Worm (Caenorhabditis elegans) whole organism, early embryonic: ENCODE measurements around the gene R08A2.1.
A peak's percentile ranks its signal among the peaks of the same experiment; 100 is the strongest.

Experiments used
- B0310.2 ChIP-seq: sonication (generic microtip); optimal IDR thresholded peaks from 2 replicates; lab custom pipeline; 2016; ENCODE audit warnings: mild to moderate bottlenecking, missing genetic modification characterization, missing compliant biosample characterization
- F13C5.2 ChIP-seq: sonication (generic microtip); optimal IDR thresholded peaks from 2 replicates; lab custom pipeline; 2017; ENCODE audit warnings: mild to moderate bottlenecking, missing genetic modification characterization, inconsistent platforms, missing compliant biosample characterization
- aly-1 ChIP-seq: sonication (generic microtip); optimal IDR thresholded peaks from 2 replicates; lab custom pipeline; 2016; ENCODE audit warnings: missing genetic modification characterization, missing compliant biosample characterization
- ama-1 ChIP-seq: fragments of 150-350 bp; optimal IDR thresholded peaks from 2 replicates; lab custom pipeline; 2014
- ceh-13 ChIP-seq: fragments of 200-800 bp; sonication (Bioruptor generic); optimal IDR thresholded peaks from 2 replicates; lab custom pipeline; 2018; ENCODE audit warnings: mild to moderate bottlenecking, missing genetic modification characterization, missing compliant biosample characterization
- ceh-36 ChIP-seq: sonication (generic microtip); optimal IDR thresholded peaks from 2 replicates; lab custom pipeline; 2016; ENCODE audit warnings: missing genetic modification characterization, inconsistent platforms, missing compliant biosample characterization
- ets-7 ChIP-seq: sonication (generic microtip); optimal IDR thresholded peaks from 2 replicates; lab custom pipeline; 2016; ENCODE audit warnings: missing genotype, missing genetic modification characterization, missing compliant biosample characterization
- flt-1 ChIP-seq: fragments of 200-800 bp; sonication (Bioruptor generic); IDR thresholded peaks from 2 replicates; pipeline ENCODE4 v1.3.6; 2022; ENCODE audit warnings: missing genetic modification characterization, missing compliant biosample characterization
- hmbx-1 ChIP-seq: sonication (generic microtip); optimal IDR thresholded peaks from 2 replicates; lab custom pipeline; 2016; ENCODE audit warnings: mild to moderate bottlenecking, missing genetic modification characterization, missing compliant biosample characterization
- hmg-4 ChIP-seq: fragments of 200-800 bp; sonication (Bioruptor generic); optimal IDR thresholded peaks from 2 replicates; lab custom pipeline; 2018; ENCODE audit warnings: mild to moderate bottlenecking, missing genetic modification characterization, missing compliant biosample characterization
- hnd-1 ChIP-seq: sonication (generic microtip); optimal IDR thresholded peaks from 2 replicates; lab custom pipeline; 2016; ENCODE audit warnings: missing genetic modification characterization, missing compliant biosample characterization
- pes-1 ChIP-seq: fragments of 200-800 bp; sonication (Bioruptor generic); IDR thresholded peaks from 2 replicates; pipeline ENCODE4 v1.3.6; 2022; ENCODE audit warnings: missing genetic modification reagents, missing genetic modification characterization, missing compliant biosample characterization
- scrt-1 ChIP-seq: fragments of 200-800 bp; sonication (Bioruptor generic); IDR thresholded peaks from 2 replicates; pipeline ENCODE4 v1.3.6; 2022; ENCODE audit warnings: missing genetic modification characterization, missing compliant biosample characterization
- sea-1 ChIP-seq: fragments of 200-800 bp; sonication (Bioruptor generic); conservative IDR thresholded peaks from 2 replicates; pipeline ENCODE4 v1.3.6; 2022; ENCODE audit warnings: missing genetic modification characterization, missing compliant biosample characterization
- tbx-11 ChIP-seq: fragments of 200-800 bp; sonication (Bioruptor generic); IDR thresholded peaks from 2 replicates; pipeline ENCODE4 v1.3.6; 2022; ENCODE audit warnings: missing genetic modification characterization, missing compliant biosample characterization
- tbx-37 ChIP-seq: fragments of 200-800 bp; sonication (Bioruptor generic); conservative IDR thresholded peaks from 2 replicates; pipeline ENCODE4 v1.3.6; 2022; ENCODE audit warnings: missing genetic modification reagents, missing genetic modification characterization, missing compliant biosample characterization
- tra-4 ChIP-seq: sonication (generic microtip); optimal IDR thresholded peaks from 2 replicates; lab custom pipeline; 2017; ENCODE audit warnings: missing genetic modification characterization, missing compliant biosample characterization

Gene R08A2.1

DNA sequence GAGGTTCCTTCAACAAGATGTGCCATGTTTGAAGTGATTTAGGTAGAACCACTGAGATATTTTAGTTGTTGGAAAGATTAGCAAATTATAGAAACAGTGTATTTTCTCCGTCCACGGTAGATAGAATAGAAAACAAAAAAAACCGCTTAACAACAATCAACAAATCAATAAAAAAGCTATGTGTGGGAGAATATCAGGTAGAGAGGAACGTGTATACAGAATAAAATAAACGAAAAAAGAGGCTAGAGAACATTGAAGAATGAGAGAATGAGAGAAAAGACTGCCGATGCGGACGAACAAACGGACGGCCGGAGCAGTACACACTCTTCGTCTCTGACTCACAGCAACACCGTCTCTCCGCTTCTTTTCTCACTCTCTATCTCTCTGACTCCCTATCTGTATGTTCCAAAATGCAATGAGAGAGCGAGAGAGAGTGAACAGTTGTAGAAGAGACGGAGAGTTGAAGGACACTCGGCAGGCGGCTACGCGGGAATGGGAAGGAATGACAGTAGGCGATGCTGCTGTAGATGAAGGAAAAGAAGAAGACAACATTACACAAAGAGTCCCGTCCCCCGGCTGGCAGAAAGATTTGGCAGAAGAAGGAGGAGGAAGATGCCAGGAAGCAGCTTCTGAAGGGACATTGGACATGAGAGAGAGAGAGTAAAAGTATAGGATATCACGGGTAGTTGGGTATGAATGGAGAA is 22.6 kb downstream of the R08A2.1 start, which contains the start of gene unc-112:
TSS of gene unc-112 (minus strand) at position 51 of the 704 bp plus-strand sequence.
- 0 out of 2 replicates have a peak, but pooled peaks have one; percentile 12 for TF ChIP-seq tbx-11 (GFP tag; lab: Robert Waterston, UW)
- peak; percentile 91 for TF ChIP-seq hmg-4 (GFP tag; lab: Kevin White, UChicago)
- peak; percentile 79 for TF ChIP-seq F13C5.2 (tag; lab: Kevin White, UChicago)
- peak; percentile 87 for TF ChIP-seq aly-1
- no peak for TF ChIP-seq scrt-1
- TF ChIP-seq tbx-37 (GFP tag; lab: Robert Waterston, UW), result 0 out of 2 replicates have a peak, but pooled peaks have one; percentile 4
- TF ChIP-seq ets-7 (tag; lab: Kevin White, UChicago), result peak; percentile 45
- TF ChIP-seq B0310.2 (tag; lab: Kevin White, UChicago), result no peak
- no peak for TF ChIP-seq ceh-13 (GFP tag; lab: Kevin White, UChicago)

- TF ChIP-seq pes-1 (no peak), ceh-13 (GFP tag; lab: Kevin White, UChicago) (no peak), sea-1 (GFP tag; lab: Robert Waterston, UW) (no peak), B0310.2 (tag; lab: Kevin White, UChicago) (no peak), hnd-1 (no peak), F13C5.2 (tag; lab: Kevin White, UChicago) (no peak), tbx-11 (GFP tag; lab: Robert Waterston, UW) (no peak), tbx-37 (GFP tag; lab: Robert Waterston, UW) (no peak), tra-4 (tag; lab: Kevin White, UChicago) (no peak), ets-7 (tag; lab: Kevin White, UChicago) (no peak), flt-1 (GFP tag; lab: Robert Waterston, UW) (no peak)
These were observed 23.7 kb downstream of the R08A2.1 start for ce11 chrV:14695713-14696112.

- TF ChIP-seq B0310.2 (tag; lab: Kevin White, UChicago) (peak; percentile 43), tbx-11 (GFP tag; lab: Robert Waterston, UW) (peak; percentile 73; the same call in 1 of the 2 replicates), F13C5.2 (tag; lab: Kevin White, UChicago) (no peak), tra-4 (tag; lab: Kevin White, UChicago) (peak; percentile 40), tbx-37 (GFP tag; lab: Robert Waterston, UW) (peak; percentile 64), scrt-1 (0 out of 2 replicates have a peak, but pooled peaks have one; percentile 72), aly-1 (peak; percentile 57), pes-1 (peak; percentile 84), ceh-36 (no peak), ama-1 (lab: Kevin White, UChicago) (no peak), ets-7 (tag; lab: Kevin White, UChicago) (no peak), ceh-13 (GFP tag; lab: Kevin White, UChicago) (peak; percentile 58), hnd-1 (peak; percentile 32), hmg-4 (GFP tag; lab: Kevin White, UChicago) (peak; percentile 26), hmbx-1 (no peak), flt-1 (GFP tag; lab: Robert Waterston, UW) (peak; percentile 84), sea-1 (GFP tag; lab: Robert Waterston, UW) (peak; percentile 79)
These were observed 30.2 kb downstream of the R08A2.1 start, which contains the start of gene gasr-8 for ce11 chrV:14689060-14689750. Gene gasr-8 (plus strand): TSS chrV:14689110.

- TF ChIP-seq F13C5.2 (tag; lab: Kevin White, UChicago) (no peak), tra-4 (tag; lab: Kevin White, UChicago) (no peak), aly-1 (no peak), ama-1 (lab: Kevin White, UChicago) (peak; percentile 58), B0310.2 (tag; lab: Kevin White, UChicago) (no peak), tbx-11 (GFP tag; lab: Robert Waterston, UW) (no peak), ets-7 (tag; lab: Kevin White, UChicago) (peak; percentile 30), tbx-37 (GFP tag; lab: Robert Waterston, UW) (no peak)
These were observed 31.1 kb downstream of the R08A2.1 start, which contains the start of gene C47E8.11 for ce11 chrV:14688097-14688912. Gene C47E8.11 (plus strand): TSS chrV:14688616.

DNA sequence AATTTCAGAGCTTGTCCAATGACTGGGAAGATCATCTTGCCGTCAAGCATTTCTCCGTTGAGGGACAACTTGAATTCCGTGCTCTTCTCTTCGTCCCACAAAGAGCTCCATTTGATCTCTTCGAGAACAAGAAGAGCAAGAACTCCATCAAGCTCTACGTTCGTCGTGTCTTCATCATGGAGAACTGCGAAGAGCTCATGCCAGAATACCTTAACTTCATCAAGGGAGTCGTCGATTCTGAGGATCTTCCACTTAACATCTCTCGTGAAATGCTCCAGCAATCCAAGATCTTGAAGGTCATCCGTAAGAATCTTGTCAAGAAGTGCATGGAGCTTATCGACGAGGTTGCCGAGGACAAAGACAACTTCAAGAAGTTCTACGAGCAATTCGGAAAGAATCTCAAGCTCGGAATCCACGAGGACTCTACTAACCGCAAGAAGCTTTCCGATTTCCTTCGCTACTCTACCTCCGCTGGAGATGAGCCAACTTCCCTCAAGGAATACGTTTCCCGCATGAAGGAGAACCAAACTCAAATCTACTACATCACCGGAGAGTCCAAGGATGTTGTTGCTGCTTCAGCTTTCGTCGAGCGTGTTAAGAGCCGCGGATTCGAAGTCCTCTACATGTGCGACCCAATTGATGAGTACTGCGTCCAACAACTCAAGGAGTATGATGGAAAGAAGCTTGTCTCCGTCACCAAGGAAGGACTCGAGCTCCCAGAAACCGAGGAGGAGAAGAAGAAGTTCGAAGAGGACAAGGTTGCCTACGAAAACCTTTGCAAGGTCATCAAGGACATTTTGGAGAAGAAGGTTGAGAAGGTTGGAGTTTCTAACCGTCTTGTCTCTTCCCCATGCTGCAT is 32.1 kb downstream of the R08A2.1 start:
- TF ChIP-seq flt-1 (GFP tag; lab: Robert Waterston, UW) (peak; percentile 26; the same call in 1 of the 2 replicates), tbx-37 (GFP tag; lab: Robert Waterston, UW) (no peak), F13C5.2 (tag; lab: Kevin White, UChicago) (no peak), ets-7 (tag; lab: Kevin White, UChicago) (no peak), tbx-11 (GFP tag; lab: Robert Waterston, UW) (no peak), scrt-1 (0 out of 2 replicates have a peak, but pooled peaks have one; percentile 41), hmbx-1 (no peak)
